Worm (Caenorhabditis elegans): Measurements from ENCODE around the gene nlp-11.
A peak's percentile ranks its signal among the peaks of the same experiment; 100 is the strongest.

The nlp-11 gene

DNA sequence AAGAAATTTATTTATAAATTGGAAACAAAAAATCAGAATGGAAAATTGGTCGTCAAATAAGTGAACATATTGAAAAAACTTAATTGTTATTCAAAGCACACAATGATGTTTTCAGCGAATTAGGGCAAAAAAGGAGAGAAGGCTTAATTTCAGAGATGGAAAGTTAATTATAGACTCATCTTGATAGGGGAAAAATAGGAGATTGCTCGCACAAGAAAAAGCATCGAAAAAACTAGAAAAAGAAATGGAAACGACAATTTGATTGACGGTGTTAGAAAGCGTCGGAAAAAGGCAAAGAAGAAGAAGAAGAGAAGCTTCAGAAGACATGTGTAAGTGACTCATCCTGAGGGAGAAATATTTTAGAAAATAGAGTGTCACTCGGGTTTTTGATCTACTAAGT lies 4.2 kb upstream of the nlp-11 start:
- TF ChIP-seq hlh-8 (tag; optimal IDR thresholded peaks at IDR 0.05) (no peak), ceh-31 (tag; optimal IDR thresholded peaks at IDR 0.05) (no peak), unc-42 (tag; optimal IDR thresholded peaks at IDR 0.05) (peak; percentile 55), ceh-9 (tag; optimal IDR thresholded peaks at IDR 0.05) (no peak)

- no peak for TF ChIP-seq npax-4 (tag; optimal IDR thresholded peaks at IDR 0.05)
- TF ChIP-seq ahr-1 (tag; optimal IDR thresholded peaks at IDR 0.05) = no peak
- TF ChIP-seq hlh-30 (tag; optimal IDR thresholded peaks at IDR 0.05; ENCODE audit: insufficient read depth) = no peak
- TF ChIP-seq unc-42 (tag; optimal IDR thresholded peaks at IDR 0.05) = peak; percentile 78
Observed at ce11 chrII:9690067-9690632, 1.6 kb downstream of the nlp-11 start.

ce11 chrII:9686663-9687193 lies 5.0 kb downstream of the nlp-11 start, which contains the start of gene ZK1320.9:
TSS of gene ZK1320.9 (minus strand) at chrII:9686713.
- TF ChIP-seq tbx-7 (tag; optimal IDR thresholded peaks at IDR 0.05) (no peak), gmeb-2 (tag; optimal IDR thresholded peaks at IDR 0.05) (no peak), ref-2 (tag; optimal IDR thresholded peaks at IDR 0.05) (no peak), syd-9 (tag; optimal IDR thresholded peaks at IDR 0.05) (no peak)

DNA sequence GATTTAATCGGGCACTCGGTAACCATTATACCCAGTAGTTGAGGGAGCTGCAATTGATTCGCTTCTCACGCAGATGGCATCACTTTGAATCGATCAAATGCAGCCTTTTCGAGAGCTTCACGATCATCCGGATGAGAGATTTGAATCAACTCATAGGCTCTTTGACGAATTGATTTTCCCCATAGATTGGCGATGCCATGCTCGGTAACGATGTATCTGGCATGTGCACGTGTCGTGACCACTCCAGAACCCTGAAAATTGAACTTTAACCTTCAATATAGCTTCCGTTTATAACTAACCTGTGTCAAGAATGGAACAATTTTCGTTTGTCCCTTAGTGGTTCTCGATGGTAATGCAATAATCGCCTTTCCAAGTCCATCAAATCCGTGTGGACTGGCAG lies 7.6 kb downstream of the nlp-11 start:
- TF ChIP-seq ahr-1 (tag; optimal IDR thresholded peaks at IDR 0.05) (no peak), nhr-232 (tag; optimal IDR thresholded peaks at IDR 0.05) (no peak), fkh-10 (GFP tag; optimal IDR thresholded peaks at IDR 0.05) (no peak), ceh-48 (tag; optimal IDR thresholded peaks at IDR 0.05) (no peak), ref-2 (tag; optimal IDR thresholded peaks at IDR 0.05) (no peak), unc-55 (GFP tag; optimal IDR thresholded peaks at IDR 0.05) (no peak), ama-1 (optimal IDR thresholded peaks at IDR 0.05) (no peak), pqm-1 (tag; optimal IDR thresholded peaks at IDR 0.05) (no peak)

ce11 chrII:9682044-9682443 lies 9.7 kb downstream of the nlp-11 start:
- no peak for TF ChIP-seq sox-4 (tag; optimal IDR thresholded peaks at IDR 0.05)
- peak; percentile 50 for TF ChIP-seq unc-42 (tag; optimal IDR thresholded peaks at IDR 0.05)

ce11 chrII:9680493-9680892 lies 11.2 kb downstream of the nlp-11 start, which contains the start of gene ZK1320.13:
TSS of gene ZK1320.13 (plus strand) at chrII:9680793.
- no peak for TF ChIP-seq ceh-22 (tag; optimal IDR thresholded peaks at IDR 0.05)
- no peak for TF ChIP-seq unc-3 (GFP tag; conservative IDR thresholded peaks at IDR 0.05)
- no peak for TF ChIP-seq unc-3 (tag; optimal IDR thresholded peaks at IDR 0.05)
- TF ChIP-seq ets-4 (tag; optimal IDR thresholded peaks at IDR 0.05) = no peak
- no peak for TF ChIP-seq elt-4 (tag; optimal IDR thresholded peaks at IDR 0.05)
- TF ChIP-seq ceh-45 (GFP tag; IDR thresholded peaks at IDR 0.05) = no peak
- no peak for TF ChIP-seq hlh-30 (tag; optimal IDR thresholded peaks at IDR 0.05; ENCODE audit: insufficient read depth)
- no peak for TF ChIP-seq ceh-14 (tag; optimal IDR thresholded peaks at IDR 0.05)
- TF ChIP-seq K02D7.2 (tag; optimal IDR thresholded peaks at IDR 0.05) = no peak
- no peak for TF ChIP-seq hlh-13 (GFP tag; optimal IDR thresholded peaks at IDR 0.05)
- no peak for TF ChIP-seq lim-6 (tag; optimal IDR thresholded peaks at IDR 0.05)
- no peak for TF ChIP-seq fkh-10 (GFP tag; optimal IDR thresholded peaks at IDR 0.05)
- TF ChIP-seq ceh-48 (tag; optimal IDR thresholded peaks at IDR 0.05) = no peak
- no peak for TF ChIP-seq K09A11.1 (tag; optimal IDR thresholded peaks at IDR 0.05; ENCODE audit: insufficient read depth)
- TF ChIP-seq pha-4 (tag; optimal IDR thresholded peaks at IDR 0.05) = no peak

- TF ChIP-seq che-1 (tag; optimal IDR thresholded peaks at IDR 0.05) = no peak
- no peak for TF ChIP-seq pros-1 (tag; optimal IDR thresholded peaks at IDR 0.05)
- TF ChIP-seq unc-3 (GFP tag; conservative IDR thresholded peaks at IDR 0.05) = no peak
- no peak for TF ChIP-seq unc-3 (tag; optimal IDR thresholded peaks at IDR 0.05)
- TF ChIP-seq ceh-31 (tag; optimal IDR thresholded peaks at IDR 0.05) = no peak
- TF ChIP-seq hlh-6 (tag; optimal IDR thresholded peaks at IDR 0.05) = no peak
- no peak for TF ChIP-seq dve-1 (tag; optimal IDR thresholded peaks at IDR 0.05)
- TF ChIP-seq zip-5 (tag; optimal IDR thresholded peaks at IDR 0.05) = no peak
- no peak for TF ChIP-seq unc-42 (tag; optimal IDR thresholded peaks at IDR 0.05)
- no peak for TF ChIP-seq eyg-1 (tag; optimal IDR thresholded peaks at IDR 0.05)
- TF ChIP-seq tbx-7 (tag; optimal IDR thresholded peaks at IDR 0.05) = no peak
- no peak for TF ChIP-seq C38D4.7 (GFP tag; optimal IDR thresholded peaks at IDR 0.05)
- TF ChIP-seq fkh-6 (tag; optimal IDR thresholded peaks at IDR 0.05) = no peak
- no peak for TF ChIP-seq hlh-13 (GFP tag; optimal IDR thresholded peaks at IDR 0.05)
- no peak for TF ChIP-seq ttx-3 (tag; optimal IDR thresholded peaks at IDR 0.05)
- TF ChIP-seq K09A11.1 (tag; optimal IDR thresholded peaks at IDR 0.05; ENCODE audit: insufficient read depth) = no peak
Observed at ce11 chrII:9679842-9680241, 11.9 kb downstream of the nlp-11 start.
